Worm (Caenorhabditis elegans): ENCODE measurements around the gene clh-2.

ce11 chrII:11398787-11399186 lies 47.1 kb downstream of the clh-2 start:
- TF ChIP-seq mbf-1 (tag; optimal IDR thresholded peaks at IDR 0.05) (no peak), unc-55 (GFP tag; optimal IDR thresholded peaks at IDR 0.05) (no peak)
